Worm (Caenorhabditis elegans): ENCODE measurements around the gene idpb-5.
A peak's percentile ranks its signal among the peaks of the same experiment; 100 is the strongest.

Gene idpb-5

DNA sequence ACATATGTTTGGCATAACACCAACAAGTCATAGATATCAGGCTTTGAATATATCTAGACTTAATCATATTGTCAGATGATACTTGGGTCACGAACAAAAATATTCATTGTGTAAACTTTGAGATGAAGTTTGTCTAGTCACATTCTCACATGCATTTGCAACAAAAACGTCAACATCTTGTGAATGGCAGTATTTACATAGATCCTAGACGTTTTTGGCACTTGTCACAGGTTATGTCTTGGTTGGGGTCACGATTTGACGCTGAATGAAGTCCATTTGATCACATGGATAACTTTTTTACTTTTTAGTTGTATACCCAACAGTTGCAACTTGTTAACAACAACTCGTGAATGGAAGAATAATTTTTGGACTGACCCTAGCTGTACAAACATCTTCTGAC is 41.0 kb upstream of the idpb-5 start:
- TF ChIP-seq nhr-129 (tag; optimal IDR thresholded peaks at IDR 0.05) = peak; percentile 49
- no peak for TF ChIP-seq R02D3.7 (tag; optimal IDR thresholded peaks at IDR 0.05)

DNA sequence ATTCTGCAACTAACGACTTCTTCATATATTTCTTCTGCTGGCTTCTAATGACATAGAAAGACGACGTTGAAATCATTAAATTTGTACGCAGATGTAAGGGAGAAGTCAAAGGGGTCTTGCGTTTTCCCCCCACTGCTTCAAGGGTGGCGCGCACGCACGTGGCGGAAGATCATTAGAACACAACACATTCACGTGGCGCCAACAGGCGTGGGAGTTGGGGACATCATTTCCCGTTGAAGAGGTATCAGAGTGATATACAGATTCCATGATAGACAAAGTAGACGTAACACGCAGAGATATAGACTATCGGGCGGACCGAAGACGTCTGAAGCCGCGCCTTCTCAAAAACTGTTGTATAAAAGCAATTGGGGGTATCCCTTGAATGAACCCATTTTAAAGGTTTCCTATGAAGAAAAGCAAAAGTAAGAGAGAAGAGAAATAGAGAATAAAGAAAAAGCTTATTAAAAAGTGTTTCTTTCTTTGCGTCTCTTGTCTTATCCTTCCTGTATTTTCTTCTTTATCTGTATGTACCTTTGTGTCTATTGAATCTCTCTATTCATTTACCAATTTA is 40.0 kb upstream of the idpb-5 start:
- TF ChIP-seq alr-1 (tag; optimal IDR thresholded peaks at IDR 0.05) (no peak), peb-1 (tag; optimal IDR thresholded peaks at IDR 0.05) (no peak), nhr-10 (tag; optimal IDR thresholded peaks at IDR 0.05) (no peak), fos-1 (tag; optimal IDR thresholded peaks at IDR 0.05) (no peak), sem-4 (tag; optimal IDR thresholded peaks at IDR 0.05) (peak; percentile 82), nhr-237 (tag; optimal IDR thresholded peaks at IDR 0.05) (no peak), ZK546.5 (tag; optimal IDR thresholded peaks at IDR 0.05) (no peak), F13H6.1 (tag; optimal IDR thresholded peaks at IDR 0.05) (peak; percentile 83), sma-9 (GFP tag; optimal IDR thresholded peaks at IDR 0.05) (peak; percentile 99), sma-9 (tag; optimal IDR thresholded peaks at IDR 0.05) (peak; percentile 42), sma-3 (GFP tag; optimal IDR thresholded peaks at IDR 0.05) (peak; percentile 97), blmp-1 (tag; optimal IDR thresholded peaks at IDR 0.05; ENCODE audit: insufficient read depth) (peak; percentile 95), nhr-21 (tag; optimal IDR thresholded peaks at IDR 0.05) (peak; percentile 98), elt-1 (tag; optimal IDR thresholded peaks at IDR 0.05) (no peak), egl-27 (tag; optimal IDR thresholded peaks at IDR 0.05) (peak; percentile 59), Y55F3AM.14 (GFP tag; optimal IDR thresholded peaks at IDR 0.05) (peak; percentile 82), mdl-1 (tag; optimal IDR thresholded peaks at IDR 0.05) (peak; percentile 92 to 93), nhr-25 (tag; optimal IDR thresholded peaks at IDR 0.05) (peak; percentile 96), crh-2 (tag; optimal IDR thresholded peaks at IDR 0.05) (peak; percentile 65), mbf-1 (tag; optimal IDR thresholded peaks at IDR 0.05) (no peak), ama-1 (optimal IDR thresholded peaks at IDR 0.05) (no peak), ceh-82 (tag; optimal IDR thresholded peaks at IDR 0.05) (no peak), mab-5 (tag; optimal IDR thresholded peaks at IDR 0.05) (no peak), nhr-129 (tag; optimal IDR thresholded peaks at IDR 0.05) (peak; percentile 14), elt-3 (tag; optimal IDR thresholded peaks at IDR 0.05) (no peak), zag-1 (tag; optimal IDR thresholded peaks at IDR 0.05) (no peak), lsy-2 (tag; optimal IDR thresholded peaks at IDR 0.05) (peak in 1 of 2 experiments; percentile 51), lin-13 (GFP tag; optimal IDR thresholded peaks at IDR 0.05) (no peak), gmeb-1 (tag; optimal IDR thresholded peaks at IDR 0.05) (peak; percentile 36)

DNA sequence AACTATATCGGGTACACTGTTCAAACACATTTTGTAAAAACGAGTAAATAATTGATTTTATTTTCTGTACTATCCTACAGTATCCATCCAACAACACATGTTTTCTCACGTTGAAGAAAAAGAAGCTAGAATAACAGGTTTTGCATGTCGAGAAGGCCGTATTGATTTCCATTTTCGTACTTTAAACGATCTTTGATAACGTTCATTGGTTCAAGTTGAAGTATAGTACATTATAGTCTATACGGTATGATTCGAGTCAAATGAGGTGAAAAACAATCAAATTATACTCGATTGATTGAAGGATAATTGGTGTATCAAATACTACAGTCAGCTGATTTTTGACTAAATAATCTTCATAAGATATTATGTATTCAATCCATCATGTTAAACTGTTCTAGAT is 38.8 kb upstream of the idpb-5 start:
- no peak for TF ChIP-seq peb-1 (tag; optimal IDR thresholded peaks at IDR 0.05)
- peak; percentile 9 for TF ChIP-seq sma-3 (GFP tag; optimal IDR thresholded peaks at IDR 0.05)
- TF ChIP-seq nhr-25 (tag; optimal IDR thresholded peaks at IDR 0.05) = peak; percentile 53
- peak in 1 of 2 experiments; percentile 1 for TF ChIP-seq lsy-2 (tag; optimal IDR thresholded peaks at IDR 0.05)
- TF ChIP-seq nhr-21 (tag; optimal IDR thresholded peaks at IDR 0.05) = peak; percentile 15
- TF ChIP-seq sma-9 (GFP tag; optimal IDR thresholded peaks at IDR 0.05) = peak; percentile 30
- TF ChIP-seq sma-9 (tag; optimal IDR thresholded peaks at IDR 0.05) = no peak
- TF ChIP-seq fos-1 (tag; optimal IDR thresholded peaks at IDR 0.05) = no peak

DNA sequence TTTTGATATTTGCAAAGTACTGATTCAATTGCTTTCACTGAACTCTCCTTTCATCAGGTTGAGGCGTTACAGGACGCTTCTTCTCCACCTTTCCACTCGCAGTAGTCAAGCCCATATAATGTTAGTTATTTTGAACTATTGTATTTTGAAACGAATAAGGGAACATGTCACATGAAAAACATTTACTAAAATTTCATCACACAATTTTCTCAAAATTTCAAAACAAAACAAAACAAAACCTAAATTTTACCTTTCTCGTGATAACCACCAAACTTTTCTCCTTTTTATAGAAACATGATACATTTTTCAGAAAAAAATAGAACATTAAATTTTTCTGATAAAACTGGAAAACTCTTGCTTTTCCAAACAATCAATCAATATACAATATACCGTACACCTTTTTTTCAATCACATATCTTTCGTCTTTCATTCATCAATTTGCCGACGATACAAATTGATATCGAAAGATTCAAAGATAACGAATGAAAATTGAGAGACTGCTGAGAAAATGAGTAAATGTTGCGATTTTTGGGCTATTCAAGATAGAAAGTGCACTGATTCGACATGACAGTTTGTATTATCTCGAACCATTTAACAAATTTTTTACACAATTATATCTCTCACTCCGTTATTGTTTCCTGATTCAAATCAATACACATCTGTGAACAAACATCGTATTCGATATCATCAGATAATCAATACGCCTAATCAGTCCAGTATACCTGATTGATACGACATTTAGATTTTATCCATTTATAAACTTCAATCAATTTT is 38.1 kb upstream of the idpb-5 start:
- TF ChIP-seq sma-9 (GFP tag; optimal IDR thresholded peaks at IDR 0.05) (peak; percentile 95), sma-9 (tag; optimal IDR thresholded peaks at IDR 0.05) (no peak), nhr-25 (tag; optimal IDR thresholded peaks at IDR 0.05) (peak; percentile 70), mdl-1 (tag; optimal IDR thresholded peaks at IDR 0.05) (no peak), fos-1 (tag; optimal IDR thresholded peaks at IDR 0.05) (peak; percentile 76), mab-5 (tag; optimal IDR thresholded peaks at IDR 0.05) (no peak), sma-3 (GFP tag; optimal IDR thresholded peaks at IDR 0.05) (peak; percentile 86), nhr-21 (tag; optimal IDR thresholded peaks at IDR 0.05) (peak; percentile 85), lsy-2 (tag; optimal IDR thresholded peaks at IDR 0.05) (peak in 1 of 2 experiments; percentile 57), egl-27 (tag; optimal IDR thresholded peaks at IDR 0.05) (peak; percentile 59), blmp-1 (tag; optimal IDR thresholded peaks at IDR 0.05; ENCODE audit: insufficient read depth) (peak; percentile 61), nhr-10 (tag; optimal IDR thresholded peaks at IDR 0.05) (no peak)

DNA sequence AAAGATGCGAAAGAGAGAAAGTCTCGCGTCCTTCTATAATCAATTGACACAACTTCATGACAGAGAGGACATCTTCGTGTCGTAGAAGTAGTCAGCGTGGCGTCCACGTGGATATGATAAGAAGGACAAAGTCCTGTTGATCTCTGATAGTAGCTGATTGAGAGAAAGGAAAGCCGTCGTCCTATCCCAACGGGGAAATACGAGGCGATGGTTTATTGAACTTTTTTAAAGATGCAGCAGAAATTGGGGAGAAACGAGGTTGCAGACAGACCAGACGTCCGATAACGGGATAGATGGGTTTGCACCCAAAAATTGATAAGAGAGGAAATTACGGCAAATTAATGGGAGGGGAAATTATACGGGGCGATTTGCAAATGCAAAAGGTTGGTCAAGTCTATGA is 36.8 kb upstream of the idpb-5 start:
- TF ChIP-seq gmeb-1 (tag; optimal IDR thresholded peaks at IDR 0.05) (peak; percentile 57), Y55F3AM.14 (GFP tag; optimal IDR thresholded peaks at IDR 0.05) (peak; percentile 83), snpc-4 (tag; optimal IDR thresholded peaks at IDR 0.05) (no peak), lsy-2 (tag; optimal IDR thresholded peaks at IDR 0.05) (peak in 1 of 2 experiments; percentile 60), mbf-1 (tag; optimal IDR thresholded peaks at IDR 0.05) (no peak), peb-1 (tag; optimal IDR thresholded peaks at IDR 0.05) (no peak), alr-1 (tag; optimal IDR thresholded peaks at IDR 0.05) (no peak), ZK546.5 (tag; optimal IDR thresholded peaks at IDR 0.05) (no peak), sma-9 (GFP tag; optimal IDR thresholded peaks at IDR 0.05) (peak; percentile 99), sma-9 (tag; optimal IDR thresholded peaks at IDR 0.05) (peak; percentile 15), aly-2 (tag; optimal IDR thresholded peaks at IDR 0.05) (no peak), sma-3 (GFP tag; optimal IDR thresholded peaks at IDR 0.05) (peak; percentile 99), unc-39 (tag; optimal IDR thresholded peaks at IDR 0.05) (no peak), zag-1 (tag; optimal IDR thresholded peaks at IDR 0.05) (no peak), blmp-1 (tag; optimal IDR thresholded peaks at IDR 0.05; ENCODE audit: insufficient read depth) (peak; percentile 97), unc-62 (GFP tag; optimal IDR thresholded peaks at IDR 0.05) (no peak), nhr-11 (tag; optimal IDR thresholded peaks at IDR 0.05) (no peak), nhr-23 (tag; optimal IDR thresholded peaks at IDR 0.05) (no peak), nhr-12 (tag; optimal IDR thresholded peaks at IDR 0.05) (no peak), crh-2 (tag; optimal IDR thresholded peaks at IDR 0.05) (peak; percentile 84), lin-13 (GFP tag; optimal IDR thresholded peaks at IDR 0.05) (no peak), lin-11 (tag; optimal IDR thresholded peaks at IDR 0.05) (no peak), ama-1 (optimal IDR thresholded peaks at IDR 0.05) (no peak), nhr-6 (tag; optimal IDR thresholded peaks at IDR 0.05) (peak; percentile 54)
